Fruit fly (Drosophila melanogaster): ENCODE measurements around the gene CG18641.

Gene CG18641

dm6 chr2L:2434222-2434621 is 19.1 kb upstream of the CG18641 start (continued):
- TF ChIP-seq CG6163 (GFP tag; IDR thresholded peaks at IDR 0.05): peak; percentile 53; the same call in 2 of the 3 replicates
- TF ChIP-seq CG3032 (tag; optimal IDR thresholded peaks at IDR 0.05): no peak
- peak; percentile 36; the same call in 1 of the 2 replicates for TF ChIP-seq CG15336 (GFP tag; IDR thresholded peaks at IDR 0.05)
- TF ChIP-seq achi (GFP tag; optimal IDR thresholded peaks at IDR 0.05): peak; percentile 3
- TF ChIP-seq OdsH (GFP tag; optimal IDR thresholded peaks at IDR 0.05): peak; percentile 12
- no peak for TF ChIP-seq spab (GFP tag; optimal IDR thresholded peaks at IDR 0.05)
- no peak for TF ChIP-seq dac (GFP tag; optimal IDR thresholded peaks at IDR 0.05)
- no peak for TF ChIP-seq CG11762 (GFP tag; optimal IDR thresholded peaks at IDR 0.05; ENCODE audit: insufficient read depth)
- no peak for TF ChIP-seq cyc (GFP tag; optimal IDR thresholded peaks at IDR 0.05)
- TF ChIP-seq esn (GFP tag; optimal IDR thresholded peaks at IDR 0.05): no peak
- no peak for TF ChIP-seq Ets21C (GFP tag; optimal IDR thresholded peaks at IDR 0.05)
- TF ChIP-seq ss (GFP tag; optimal IDR thresholded peaks at IDR 0.05): no peak
- TF ChIP-seq Lpt (GFP tag; optimal IDR thresholded peaks at IDR 0.05): no peak
- TF ChIP-seq CG7368 (GFP tag; optimal IDR thresholded peaks at IDR 0.05): no peak
- no peak for TF ChIP-seq CG6854 (GFP tag; optimal IDR thresholded peaks at IDR 0.05)
- TF ChIP-seq CG11902 (GFP tag; optimal IDR thresholded peaks at IDR 0.05): no peak

dm6 chr2L:2433494-2434054 is 18.5 kb upstream of the CG18641 start:
- peak; percentile 99 for TF ChIP-seq CG6163 (GFP tag; IDR thresholded peaks at IDR 0.05)
- peak; percentile 99 for TF ChIP-seq Ets96B (tag; optimal IDR thresholded peaks at IDR 0.05)
- peak; percentile 95 for TF ChIP-seq CG8319 (GFP tag; optimal IDR thresholded peaks at IDR 0.05)
- TF ChIP-seq svp (GFP tag): peak; percentile 95
- TF ChIP-seq CG10669 (GFP tag; optimal IDR thresholded peaks at IDR 0.05): peak; percentile 99
- TF ChIP-seq ss (GFP tag; optimal IDR thresholded peaks at IDR 0.05): peak; percentile 98 to 99
- peak; percentile 97 for TF ChIP-seq CG6276 (GFP tag; optimal IDR thresholded peaks at IDR 0.05)
- peak; percentile 97 for TF ChIP-seq Gug (GFP tag; IDR thresholded peaks at IDR 0.05)
- peak; percentile 99 for TF ChIP-seq fd59A (GFP tag; optimal IDR thresholded peaks at IDR 0.05)
- TF ChIP-seq fkh (GFP tag; optimal IDR thresholded peaks at IDR 0.05): no peak
- peak; percentile 98 for TF ChIP-seq dsx (GFP tag; optimal IDR thresholded peaks at IDR 0.05; ENCODE audit: poor library complexity, severe bottlenecking)
- TF ChIP-seq CG1621 (tag; optimal IDR thresholded peaks at IDR 0.05): peak; percentile 99
- TF ChIP-seq eg (GFP tag; IDR thresholded peaks at IDR 0.05): peak; percentile 99
- peak; percentile 99 for TF ChIP-seq CG3919 (GFP tag; optimal IDR thresholded peaks at IDR 0.05)
- TF ChIP-seq CG11294 (GFP tag; IDR thresholded peaks at IDR 0.05): peak; percentile 95
- peak; percentile 97 for TF ChIP-seq achi (GFP tag; optimal IDR thresholded peaks at IDR 0.05)
- TF ChIP-seq Met (GFP tag; optimal IDR thresholded peaks at IDR 0.05): peak; percentile 87
- peak; percentile 74 for TF ChIP-seq vri (GFP tag; optimal IDR thresholded peaks at IDR 0.05)
- peak; percentile 97 for TF ChIP-seq CG6792 (GFP tag; optimal IDR thresholded peaks at IDR 0.05)
- TF ChIP-seq esn (GFP tag; optimal IDR thresholded peaks at IDR 0.05): peak; percentile 90
- TF ChIP-seq CG6854 (GFP tag; optimal IDR thresholded peaks at IDR 0.05): peak; percentile 77
- peak; percentile 99 for TF ChIP-seq pdm3 (GFP tag; optimal IDR thresholded peaks at IDR 0.05)
- peak; percentile 90 for TF ChIP-seq cyc (GFP tag; optimal IDR thresholded peaks at IDR 0.05)
- peak; percentile 98 for TF ChIP-seq acj6 (GFP tag; optimal IDR thresholded peaks at IDR 0.05)
- TF ChIP-seq lz (GFP tag; optimal IDR thresholded peaks at IDR 0.05): peak; percentile 91
- TF ChIP-seq net (GFP tag; optimal IDR thresholded peaks at IDR 0.05): peak; percentile 97
- peak; percentile 24 for TF ChIP-seq Blimp-1 (GFP tag; optimal IDR thresholded peaks at IDR 0.05)
- TF ChIP-seq CG11762 (GFP tag; optimal IDR thresholded peaks at IDR 0.05; ENCODE audit: insufficient read depth): peak; percentile 98
- peak; percentile 98 for TF ChIP-seq CG10631 (GFP tag; optimal IDR thresholded peaks at IDR 0.05)
- TF ChIP-seq Sox102F (GFP tag; optimal IDR thresholded peaks at IDR 0.05): peak; percentile 89
- TF ChIP-seq CG34406 (GFP tag; optimal IDR thresholded peaks at IDR 0.05): peak; percentile 95
- TF ChIP-seq CG8632 (GFP tag; optimal IDR thresholded peaks at IDR 0.05): peak; percentile 96
- peak; percentile 99 for TF ChIP-seq Lpt (GFP tag; optimal IDR thresholded peaks at IDR 0.05)
- peak; percentile 99 for TF ChIP-seq Hr4 (GFP tag; optimal IDR thresholded peaks at IDR 0.05)
- peak; percentile 98 for TF ChIP-seq dac (GFP tag; optimal IDR thresholded peaks at IDR 0.05)
- TF ChIP-seq spab (GFP tag; optimal IDR thresholded peaks at IDR 0.05): peak; percentile 99
- peak; percentile 99 for TF ChIP-seq OdsH (GFP tag; optimal IDR thresholded peaks at IDR 0.05)
- peak; percentile 98 to 99 for TF ChIP-seq salr (GFP tag; optimal IDR thresholded peaks at IDR 0.05)
- peak; percentile 100 for TF ChIP-seq Eip78C (GFP tag)
- TF ChIP-seq CG15336 (GFP tag; IDR thresholded peaks at IDR 0.05): peak; percentile 98
- TF ChIP-seq Eip93F (GFP tag; optimal IDR thresholded peaks at IDR 0.05): peak; percentile 57
- peak; percentile 92 for TF ChIP-seq topi (GFP tag; optimal IDR thresholded peaks at IDR 0.05)
- TF ChIP-seq CG4318 (GFP tag; optimal IDR thresholded peaks at IDR 0.05): peak; percentile 98
